Fruit fly (Drosophila melanogaster) whole organism, embryonic: Measurements from ENCODE around the gene CG13482.
A peak's percentile ranks its signal among the peaks of the same experiment; 100 is the strongest.

ENCODE experiments used
- Aef1 ChIP-seq: fragments of 200-800 bp; sonication (Bioruptor generic); IDR thresholded peaks from 3 replicates; pipeline ENCODE4 v1.3.6; 2022; ENCODE audit warnings: missing biosample characterization, missing genetic modification characterization
- Atf3 ChIP-seq: fragments of 200-800 bp; sonication (Bioruptor generic); optimal IDR thresholded peaks from 3 replicates; lab custom pipeline; 2016; ENCODE audit warnings: missing biosample characterization, missing genetic modification characterization
- Atf6 ChIP-seq: fragments of 200-800 bp; sonication (Bioruptor generic); IDR thresholded peaks from 2 replicates; pipeline ENCODE4 v1.3.6; 2022; ENCODE audit warnings: missing biosample characterization, missing genetic modification characterization
- BEAF-32 ChIP-seq: fragments of 200-800 bp; sonication (Bioruptor generic); optimal IDR thresholded peaks from 3 replicates; lab custom pipeline; 2017; ENCODE audit warnings: missing biosample characterization, missing genetic modification characterization, mild to moderate bottlenecking, moderate library complexity, missing genetic modification reagents
- Bdp1 ChIP-seq: fragments of 200-800 bp; sonication (Bioruptor generic); optimal IDR thresholded peaks from 3 replicates; lab custom pipeline; 2016; ENCODE audit warnings: missing biosample characterization, missing genetic modification characterization
- CG10209 ChIP-seq: fragments of 200-800 bp; sonication (Bioruptor generic); optimal IDR thresholded peaks from 3 replicates; lab custom pipeline; 2017; ENCODE audit warnings: missing biosample characterization, mild to moderate bottlenecking, missing genetic modification characterization, missing genetic modification reagents
- CG10267 ChIP-seq: fragments of 200-800 bp; sonication (Bioruptor generic); optimal IDR thresholded peaks from 2 replicates; lab custom pipeline; 2018; ENCODE audit warnings: missing biosample characterization, mild to moderate bottlenecking, missing genetic modification characterization, moderate library complexity
- CG10431 ChIP-seq: fragments of 200-800 bp; sonication (Bioruptor generic); optimal IDR thresholded peaks from 3 replicates; lab custom pipeline; 2018; ENCODE audit warnings: missing biosample characterization, mild to moderate bottlenecking, missing genetic modification characterization
- CG11247 ChIP-seq: fragments of 200-800 bp; sonication (Bioruptor generic); IDR thresholded peaks from 2 replicates; pipeline ENCODE4 v1.3.6; 2022; ENCODE audit warnings: missing biosample characterization, missing genetic modification characterization
- CG12104 ChIP-seq: fragments of 200-800 bp; sonication (Bioruptor generic); optimal IDR thresholded peaks from 3 replicates; lab custom pipeline; 2016; ENCODE audit warnings: missing biosample characterization, missing genetic modification characterization
- CG13296 ChIP-seq: fragments of 200-800 bp; sonication (Bioruptor generic); optimal IDR thresholded peaks from 3 replicates; lab custom pipeline; 2018; ENCODE audit warnings: missing biosample characterization, mild to moderate bottlenecking, missing genetic modification characterization
- CG14441 ChIP-seq: fragments of 200-800 bp; sonication (Bioruptor generic); IDR thresholded peaks from 2 replicates; pipeline ENCODE4 v1.3.6; 2022; ENCODE audit warnings: missing biosample characterization, missing genetic modification characterization
- CG2889 ChIP-seq: fragments of 200-800 bp; sonication (Bioruptor generic); IDR thresholded peaks from 3 replicates; pipeline ENCODE4 v1.3.6; 2022; ENCODE audit warnings: missing biosample characterization, missing genetic modification characterization
- CG4707 ChIP-seq: fragments of 200-800 bp; sonication (Bioruptor generic); optimal IDR thresholded peaks from 2 replicates; lab custom pipeline; 2018; ENCODE audit warnings: missing biosample characterization, mild to moderate bottlenecking, missing genetic modification characterization, moderate library complexity
- CG4730 ChIP-seq: fragments of 200-800 bp; sonication (Bioruptor generic); IDR thresholded peaks from 2 replicates; pipeline ENCODE4 v1.3.6; 2022; ENCODE audit warnings: missing biosample characterization, missing genetic modification characterization
- CG7745 ChIP-seq: fragments of 200-800 bp; sonication (Bioruptor generic); optimal IDR thresholded peaks from 2 replicates; lab custom pipeline; 2018; ENCODE audit warnings: missing biosample characterization, mild to moderate bottlenecking, missing genetic modification characterization, moderate library complexity
- CG8281 ChIP-seq: fragments of 200-800 bp; sonication (Bioruptor generic); optimal IDR thresholded peaks from 2 replicates; lab custom pipeline; 2018; ENCODE audit warnings: missing biosample characterization, mild to moderate bottlenecking, missing genetic modification characterization, moderate library complexity
- CG9797 ChIP-seq: fragments of 200-800 bp; sonication (Bioruptor generic); optimal IDR thresholded peaks from 3 replicates; lab custom pipeline; 2018; ENCODE audit warnings: missing biosample characterization, mild to moderate bottlenecking, missing genetic modification characterization
- CHES-1-like ChIP-seq: fragments of 200-800 bp; sonication (Bioruptor generic); optimal IDR thresholded peaks from 2 replicates; lab custom pipeline; 2016; ENCODE audit warnings: missing biosample characterization, missing genetic modification characterization
- ERR ChIP-seq: fragments of 200-800 bp; sonication (Bioruptor generic); optimal IDR thresholded peaks from 2 replicates; lab custom pipeline; 2016; ENCODE audit warnings: missing biosample characterization, missing genetic modification characterization
- Hey ChIP-seq: fragments of 200-800 bp; sonication (Bioruptor generic); optimal IDR thresholded peaks from 3 replicates; lab custom pipeline; 2018; ENCODE audit warnings: missing biosample characterization, mild to moderate bottlenecking, missing genetic modification characterization
- Hmr ChIP-seq: fragments of 200-800 bp; sonication (Bioruptor generic); optimal IDR thresholded peaks from 3 replicates; lab custom pipeline; 2017; ENCODE audit warnings: mild to moderate bottlenecking, missing biosample characterization, missing genetic modification reagents, missing genetic modification characterization
- MBD-R2 ChIP-seq: fragments of 200-800 bp; sonication (Bioruptor generic); IDR thresholded peaks from 2 replicates; pipeline ENCODE4 v1.3.6; 2022; ENCODE audit warnings: missing biosample characterization, missing genetic modification characterization
- NC2α ChIP-seq: fragments of 200-800 bp; sonication (Bioruptor generic); optimal IDR thresholded peaks from 2 replicates; lab custom pipeline; 2016; ENCODE audit warnings: missing biosample characterization, missing genetic modification characterization
- Nf-YB ChIP-seq: fragments of 200-800 bp; sonication (Bioruptor generic); optimal IDR thresholded peaks from 3 replicates; lab custom pipeline; 2019; ENCODE audit warnings: missing biosample characterization, mild to moderate bottlenecking, missing genetic modification characterization, moderate library complexity
- NfI ChIP-seq: fragments of 200-800 bp; sonication (Bioruptor generic); optimal IDR thresholded peaks from 3 replicates; lab custom pipeline; 2018; ENCODE audit warnings: missing biosample characterization, mild to moderate bottlenecking, missing genetic modification characterization, moderate library complexity
- Opbp ChIP-seq: fragments of 200-800 bp; sonication (Bioruptor generic); IDR thresholded peaks from 3 replicates; pipeline ENCODE4 v1.3.6; 2022; ENCODE audit warnings: missing biosample characterization, missing genetic modification characterization; ENCODE audit not compliant: partially characterized antibody
- Rx ChIP-seq: fragments of 200-800 bp; sonication (Bioruptor generic); IDR thresholded peaks from 2 replicates; pipeline ENCODE4 v1.3.6; 2022; ENCODE audit warnings: missing biosample characterization, missing genetic modification characterization
- Sry-δ ChIP-seq: fragments of 200-800 bp; sonication (Bioruptor generic); optimal IDR thresholded peaks from 2 replicates; lab custom pipeline; 2016; ENCODE audit warnings: missing biosample characterization, missing genetic modification characterization
- Ssrp ChIP-seq: fragments of 200-800 bp; sonication (Bioruptor generic); optimal IDR thresholded peaks from 2 replicates; lab custom pipeline; 2018; ENCODE audit warnings: missing biosample characterization, mild to moderate bottlenecking, missing genetic modification characterization, moderate library complexity
- bsh ChIP-seq, 2 experiments: fragments of 200-800 bp; sonication (Bioruptor generic); optimal IDR thresholded peaks; 2 replicates each; lab custom pipeline; 2017 to 2018; ENCODE audit warnings: mild to moderate bottlenecking in 2 of 2, missing biosample characterization in 2 of 2, missing genetic modification characterization in 2 of 2, moderate library complexity in 1 of 2
- cato ChIP-seq: fragments of 200-800 bp; sonication (Bioruptor generic); optimal IDR thresholded peaks from 2 replicates; lab custom pipeline; 2016; ENCODE audit warnings: missing biosample characterization, missing genetic modification characterization, borderline replicate concordance
- crol ChIP-seq: fragments of 200-800 bp; sonication (Bioruptor generic); IDR thresholded peaks from 2 replicates; pipeline ENCODE4 v1.3.6; 2022; ENCODE audit warnings: missing biosample characterization, missing genetic modification characterization
- eve ChIP-seq, 2 experiments: fragments of >200 bp; optimal IDR thresholded peaks; 2 replicates each; lab custom pipeline; 2017; ENCODE audit warnings: missing biosample characterization in 2 of 2, missing genetic modification characterization in 2 of 2
- gcm ChIP-seq: fragments of 200-800 bp; sonication (Bioruptor generic); optimal IDR thresholded peaks from 2 replicates; lab custom pipeline; 2019; ENCODE audit warnings: missing biosample characterization, mild to moderate bottlenecking, missing genetic modification characterization, moderate library complexity
- h ChIP-seq: fragments of >200 bp; optimal IDR thresholded peaks from 2 replicates; lab custom pipeline; 2017
- hkb ChIP-seq, 2 experiments: fragments of 200-800 bp in 1 of 2; fragments of >200 bp in 1 of 2; sonication (Bioruptor generic) in 1 of 2; IDR thresholded peaks in 1 of 2; optimal IDR thresholded peaks in 1 of 2; 2 replicates each; pipeline versions ENCODE4 v1.3.6 to Lab custom; 2017 to 2022; ENCODE audit warnings: missing biosample characterization in 1 of 2, missing genetic modification characterization in 1 of 2
- jigr1 ChIP-seq: fragments of 200-800 bp; sonication (Bioruptor generic); IDR thresholded peaks from 3 replicates; pipeline ENCODE4 v1.3.6; 2022; ENCODE audit warnings: missing biosample characterization, missing genetic modification characterization
- mam ChIP-seq: fragments of 200-800 bp; sonication (Bioruptor generic); optimal IDR thresholded peaks from 3 replicates; lab custom pipeline; 2016; ENCODE audit warnings: missing biosample characterization, missing genetic modification characterization
- otp ChIP-seq: fragments of 200-800 bp; sonication (Bioruptor generic); IDR thresholded peaks from 3 replicates; pipeline ENCODE4, ENCODE4 v1.3.6; 2022; ENCODE audit warnings: missing biosample characterization, missing genetic modification characterization
- pho ChIP-seq: fragments of 200-800 bp; sonication (Bioruptor generic); optimal IDR thresholded peaks from 2 replicates; lab custom pipeline; 2016; ENCODE audit warnings: missing biosample characterization, missing genetic modification characterization
- pros ChIP-seq: fragments of 200-800 bp; sonication (Bioruptor generic); optimal IDR thresholded peaks from 3 replicates; lab custom pipeline; 2019; ENCODE audit warnings: missing biosample characterization, mild to moderate bottlenecking, missing genetic modification characterization, moderate library complexity
- ranshi ChIP-seq: fragments of 200-800 bp; sonication (Bioruptor generic); IDR thresholded peaks from 2 replicates; pipeline ENCODE4 v1.3.6; 2022; ENCODE audit warnings: missing biosample characterization, missing genetic modification characterization
- slbo ChIP-seq: fragments of 200-800 bp; sonication (Bioruptor generic); IDR thresholded peaks from 2 replicates; pipeline ENCODE4 v1.3.6; 2022; ENCODE audit warnings: missing biosample characterization, missing genetic modification characterization
- slou ChIP-seq: fragments of 200-800 bp; sonication (Bioruptor generic); optimal IDR thresholded peaks from 3 replicates; lab custom pipeline; 2016; ENCODE audit warnings: missing biosample characterization, missing genetic modification characterization
- so ChIP-seq: fragments of 200-800 bp; sonication (Bioruptor generic); IDR thresholded peaks from 3 replicates; pipeline ENCODE4 v1.3.6; 2022; ENCODE audit warnings: missing biosample characterization, missing genetic modification characterization
- stc ChIP-seq: fragments of 200-800 bp; sonication (Bioruptor generic); IDR thresholded peaks from 2 replicates; pipeline ENCODE4 v1.3.6; 2022; ENCODE audit warnings: missing biosample characterization, missing genetic modification characterization
- stwl ChIP-seq: fragments of 200-800 bp; sonication (Bioruptor generic); optimal IDR thresholded peaks from 3 replicates; lab custom pipeline; 2018; ENCODE audit warnings: missing biosample characterization, mild to moderate bottlenecking, missing genetic modification characterization, moderate library complexity
- wor ChIP-seq: fragments of 200-800 bp; sonication (Bioruptor generic); IDR thresholded peaks from 2 replicates; pipeline ENCODE4 v1.3.6; 2022; ENCODE audit warnings: missing biosample characterization, missing genetic modification characterization
- zf30C ChIP-seq: fragments of 200-800 bp; sonication (Bioruptor generic); optimal IDR thresholded peaks from 3 replicates; lab custom pipeline; 2018; ENCODE audit warnings: missing biosample characterization, mild to moderate bottlenecking, missing genetic modification characterization

Gene CG13482

DNA sequence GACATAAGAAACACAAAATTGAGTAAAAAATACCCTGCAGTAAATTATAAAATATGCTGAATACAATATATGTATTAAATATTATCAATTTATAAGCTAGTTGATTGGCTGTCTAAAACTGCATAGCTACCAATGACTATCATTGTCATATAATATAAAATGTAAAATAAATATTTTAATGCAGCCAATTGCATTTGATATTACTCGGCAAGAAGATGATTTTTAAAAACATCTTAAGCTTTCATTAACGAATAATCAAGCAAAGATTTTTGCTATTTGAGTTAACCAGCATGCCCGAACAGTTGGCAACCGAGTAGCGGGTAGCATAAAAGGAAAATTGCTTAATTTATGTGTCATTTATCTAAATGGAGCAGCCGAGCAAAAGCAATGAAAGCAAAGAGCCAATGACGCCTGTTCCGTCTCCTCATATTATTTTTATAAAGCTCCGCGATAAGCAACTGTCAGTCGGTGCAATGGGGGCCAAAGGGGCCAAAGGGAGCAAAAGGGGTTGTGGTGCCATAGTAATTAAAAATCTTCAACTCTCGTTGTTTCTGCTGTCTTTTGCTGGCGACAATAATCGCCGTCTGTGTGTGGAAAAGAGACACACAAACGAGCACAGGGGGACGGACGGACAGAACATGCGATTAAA is 34.1 kb downstream of the CG13482 start (continued):
- TF ChIP-seq Rx (GFP tag; lab: Robert Waterston, UW) = no peak
- no peak for TF ChIP-seq CHES-1-like (GFP tag; lab: Kevin White, UChicago)
- TF ChIP-seq pho (GFP tag; lab: Kevin White, UChicago) = no peak
- TF ChIP-seq stwl (tag; lab: Kevin White, UChicago) = no peak
- TF ChIP-seq CG10209 = peak; percentile 29
- TF ChIP-seq CG10267 (tag; lab: Kevin White, UChicago) = peak; percentile 16
- TF ChIP-seq CG9797 (GFP tag; lab: Kevin White, UChicago) = no peak
- no peak for TF ChIP-seq CG4707 (GFP tag; lab: Kevin White, UChicago)
- no peak for TF ChIP-seq hkb (optimal IDR thresholded peaks at IDR 0.05; lab: Kevin White, UChicago)
- peak; percentile 36; the same call in 1 of the 2 replicates for TF ChIP-seq hkb (GFP tag; IDR thresholded peaks at IDR 0.05; lab: Robert Waterston, UW)
- no peak for TF ChIP-seq eve (GFP tag; optimal IDR thresholded peaks at IDR 0.05; lab: Kevin White, UChicago)
- TF ChIP-seq crol = peak; percentile 83
- TF ChIP-seq ERR = no peak
- peak; percentile 35; the same call in 1 of the 2 replicates for TF ChIP-seq slbo (GFP tag; lab: Robert Waterston, UW)
- no peak for TF ChIP-seq slou (GFP tag; lab: Kevin White, UChicago)
- TF ChIP-seq gcm (GFP tag; lab: Kevin White, UChicago) = no peak
- no peak for TF ChIP-seq Atf3
- peak; percentile 37; the same call in 1 of the 2 replicates for TF ChIP-seq stc (GFP tag; lab: Robert Waterston, UW)
- TF ChIP-seq Atf6 = 0 out of 2 replicates have a peak, but pooled peaks have one; percentile 34
- no peak for TF ChIP-seq h
- 0 out of 3 replicates have a peak, but pooled peaks have one; percentile 30 for TF ChIP-seq so (GFP tag; lab: Robert Waterston, UW)
- TF ChIP-seq NC2α (GFP tag; lab: Kevin White, UChicago) = no peak
- no peak for TF ChIP-seq CG14441 (GFP tag; lab: Robert Waterston, UW)
- no peak for TF ChIP-seq CG13296 (GFP tag; lab: Kevin White, UChicago)
- 0 out of 3 replicates have a peak, but pooled peaks have one; percentile 21 for TF ChIP-seq Aef1
- TF ChIP-seq bsh (GFP tag; optimal IDR thresholded peaks at IDR 0.05; lab: Kevin White, UChicago) = peak; percentile 13 to 35
- TF ChIP-seq zf30C = no peak
- no peak for TF ChIP-seq cato
- TF ChIP-seq CG4730 (GFP tag; lab: Robert Waterston, UW) = no peak; the same call in 1 of the 2 replicates
- no peak for TF ChIP-seq CG11247 (GFP tag; lab: Robert Waterston, UW)
- TF ChIP-seq Sry-δ = no peak
- TF ChIP-seq pros (GFP tag; lab: Kevin White, UChicago) = no peak
- TF ChIP-seq CG10431 = no peak
- peak; percentile 21 for TF ChIP-seq Hmr
- TF ChIP-seq CG7745 (tag; lab: Kevin White, UChicago) = no peak
- TF ChIP-seq otp (GFP tag; lab: Robert Waterston, UW) = no peak
- no peak for TF ChIP-seq mam
- TF ChIP-seq wor (GFP tag; lab: Robert Waterston, UW) = 0 out of 2 replicates have a peak, but pooled peaks have one; percentile 37
- TF ChIP-seq Hey (tag; lab: Kevin White, UChicago) = no peak
- TF ChIP-seq CG2889 = no peak
- TF ChIP-seq Bdp1 (GFP tag; lab: Kevin White, UChicago) = no peak
- TF ChIP-seq Opbp = no peak
- TF ChIP-seq ranshi = 0 out of 2 replicates have a peak, but pooled peaks have one; percentile 14
- no peak for TF ChIP-seq BEAF-32 (GFP tag; lab: Kevin White, UChicago)
- TF ChIP-seq CG12104 = no peak
- TF ChIP-seq MBD-R2 = no peak
- 0 out of 3 replicates have a peak, but pooled peaks have one; percentile 8 for TF ChIP-seq jigr1 (GFP tag; lab: Robert Waterston, UW)
- no peak for TF ChIP-seq CG8281 (tag; lab: Kevin White, UChicago)
- peak; percentile 59 for TF ChIP-seq Ssrp
- no peak for TF ChIP-seq Nf-YB (GFP tag; lab: Kevin White, UChicago)
- peak; percentile 24 for TF ChIP-seq NfI (GFP tag; lab: Kevin White, UChicago)
